Fruit fly (Drosophila melanogaster) whole organism: ENCODE measurements around the gene Deaf1.

ENCODE experiments used
- CG8478 ChIP-seq: fragments of >200 bp; optimal IDR thresholded peaks from 2 replicates; lab custom pipeline; 2018; ENCODE audit warnings: inconsistent platforms
- pan ChIP-seq: fragments of >200 bp; optimal IDR thresholded peaks from 2 replicates; lab custom pipeline; 2017

dm6 chr3L:19791688-19792073 lies 26.3 kb upstream of the Deaf1 start:
- TF ChIP-seq CG8478 (lab: Kevin White, UChicago) (no peak), pan (lab: Kevin White, UChicago) (no peak)
